Fruit fly (Drosophila melanogaster) whole organism: Measurements from ENCODE around the gene CG10298.

Source experiments
- CG8478 ChIP-seq: fragments of >200 bp; optimal IDR thresholded peaks from 2 replicates; lab custom pipeline; 2018; ENCODE audit warnings: inconsistent platforms
- Dll ChIP-seq: fragments of >200 bp; optimal IDR thresholded peaks from 2 replicates; lab custom pipeline; 2017
- EcR ChIP-seq, 2 experiments: fragments of >200 bp; optimal IDR thresholded peaks; 2 replicates each; lab custom pipeline; 2017; ENCODE audit warnings: missing biosample characterization in 2 of 2, missing genetic modification characterization in 2 of 2, missing genetic modification reagents in 2 of 2
- pan ChIP-seq: fragments of >200 bp; optimal IDR thresholded peaks from 2 replicates; lab custom pipeline; 2017
- psq ChIP-seq: fragments of >200 bp; optimal IDR thresholded peaks from 2 replicates; lab custom pipeline; 2017
- usp ChIP-seq: fragments of >200 bp; optimal IDR thresholded peaks from 2 replicates; lab custom pipeline; 2017; ENCODE audit warnings: missing biosample characterization, missing genetic modification characterization, mixed read lengths

Gene CG10298

DNA sequence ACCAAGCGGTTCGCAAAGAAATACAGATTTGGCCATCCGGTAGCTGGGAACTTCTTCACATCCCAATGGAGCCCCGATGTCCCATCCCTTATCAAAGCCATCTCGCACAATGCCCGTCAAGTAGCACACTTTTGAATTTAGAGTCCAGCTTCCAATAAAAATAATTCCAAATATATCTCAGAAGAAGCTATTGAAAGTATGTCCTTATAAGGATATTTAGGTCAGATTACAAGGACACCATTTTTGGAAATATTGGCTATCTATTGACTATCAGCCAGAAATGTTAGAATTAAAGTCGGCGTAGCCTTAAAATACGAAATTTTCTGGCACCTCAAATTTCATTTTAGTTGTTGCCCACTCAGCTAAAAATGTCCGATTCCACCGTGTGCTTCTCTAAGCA lies at the start of gene CG10298:
CG10298 (plus strand) TSS at position 301 of the 400 bp plus-strand sequence.
- TF ChIP-seq psq: no peak

DNA sequence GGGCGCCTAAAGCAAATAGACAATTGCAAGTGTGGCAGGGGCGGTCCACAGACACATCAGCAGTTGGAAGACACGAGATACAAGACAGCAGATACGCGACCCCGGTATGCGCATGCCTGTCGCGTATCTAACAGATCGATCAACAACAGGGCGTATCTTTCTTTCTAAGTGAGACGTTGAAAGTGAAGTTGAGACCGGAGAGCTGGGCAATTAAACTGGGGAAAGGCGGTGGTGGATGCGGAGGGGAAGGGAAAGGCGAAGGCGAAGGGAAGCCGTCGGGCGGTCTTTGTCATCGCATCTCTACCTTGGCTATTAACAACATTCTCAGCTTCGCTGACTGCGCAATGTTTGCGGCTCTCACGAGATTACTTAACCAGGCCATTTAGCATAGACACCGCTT lies 48.8 kb upstream of the CG10298 start:
- TF ChIP-seq CG8478 (no peak), psq (no peak)

DNA sequence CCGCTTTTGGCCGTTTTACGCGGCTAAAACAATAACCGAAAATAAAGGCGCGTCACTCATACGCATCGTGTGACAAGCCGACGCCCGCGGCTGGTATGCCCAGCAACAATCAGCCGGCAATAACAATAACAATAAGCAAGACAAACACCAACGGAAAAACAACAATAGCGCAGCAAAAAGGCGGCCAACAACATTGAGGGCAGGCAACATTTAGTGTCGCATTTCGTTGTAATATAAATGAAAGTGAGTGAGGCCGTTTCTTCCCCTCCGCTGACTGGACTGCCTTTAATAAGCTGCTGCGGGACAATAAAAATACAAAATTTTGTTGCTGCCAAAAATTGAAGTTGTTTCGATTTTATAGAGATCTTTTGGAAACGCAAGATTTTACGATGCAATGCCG lies 45.6 kb upstream of the CG10298 start:
- TF ChIP-seq usp (no peak), Dll (lab: Kevin White, UChicago) (no peak), psq (no peak), EcR (GFP tag; optimal IDR thresholded peaks at IDR 0.05; lab: Kevin White, UChicago) (no peak), CG8478 (no peak), pan (lab: Kevin White, UChicago) (no peak)

DNA sequence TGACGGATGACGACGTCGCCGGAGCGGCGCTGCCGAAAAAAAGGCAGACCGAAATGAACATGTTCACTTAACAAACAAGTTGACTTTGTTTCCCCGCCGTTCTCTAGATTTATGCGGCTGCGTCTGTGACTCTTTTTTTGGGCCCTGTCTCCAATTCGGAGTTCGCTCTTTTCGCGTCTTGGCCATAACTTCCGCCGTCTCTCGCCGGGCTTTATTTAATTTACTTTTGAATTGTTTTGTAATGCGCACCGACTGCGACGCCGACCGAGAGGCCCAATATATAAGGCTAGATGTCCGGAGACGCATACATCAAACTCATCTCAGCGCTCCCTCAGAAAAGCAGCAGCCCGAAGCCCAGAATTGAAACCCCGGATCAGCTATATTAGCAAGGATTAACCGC lies 44.0 kb upstream of the CG10298 start, which contains the start of gene Osi14:
Osi14 (plus strand) TSS at position 301 of the 400 bp plus-strand sequence.
- TF ChIP-seq usp: no peak
- no peak for TF ChIP-seq CG8478
- no peak for TF ChIP-seq Dll (lab: Kevin White, UChicago)
- TF ChIP-seq pan (lab: Kevin White, UChicago): no peak
- TF ChIP-seq psq: no peak
- no peak for TF ChIP-seq EcR (GFP tag; optimal IDR thresholded peaks at IDR 0.05; lab: Kevin White, UChicago)

DNA sequence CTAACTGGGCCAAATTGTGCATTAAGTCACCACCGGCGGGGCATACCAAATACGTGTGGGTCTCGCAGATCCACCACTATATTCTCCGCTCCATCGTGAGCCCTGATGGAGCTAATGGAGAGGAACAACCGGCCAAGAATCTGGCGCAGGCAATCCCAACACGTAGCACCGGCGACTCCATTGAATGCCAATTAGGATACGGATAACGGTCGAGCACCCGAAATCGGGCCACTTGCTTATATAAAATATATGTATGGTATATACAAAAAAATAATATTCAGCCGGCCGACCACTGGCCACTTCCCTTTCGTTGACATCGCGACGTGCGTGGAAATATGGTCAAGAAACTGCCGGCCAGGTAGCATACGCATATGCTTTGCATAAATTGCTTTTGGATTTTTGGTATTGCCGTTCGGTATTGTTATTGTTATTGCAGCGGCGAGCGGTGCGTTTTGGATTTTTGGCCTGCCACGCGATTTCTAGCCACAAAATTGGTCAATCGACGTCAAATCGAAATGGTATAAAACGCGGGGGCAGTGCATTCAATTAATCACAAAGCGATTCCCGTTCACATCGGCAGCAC lies 41.5 kb upstream of the CG10298 start, which contains the start of gene Osi15:
Osi15 (plus strand) TSS at position 548 of the 583 bp plus-strand sequence.
- TF ChIP-seq CG8478 (no peak), pan (lab: Kevin White, UChicago) (no peak), psq (no peak), EcR (GFP tag; optimal IDR thresholded peaks at IDR 0.05; lab: Kevin White, UChicago) (no peak), usp (no peak), Dll (lab: Kevin White, UChicago) (no peak)

DNA sequence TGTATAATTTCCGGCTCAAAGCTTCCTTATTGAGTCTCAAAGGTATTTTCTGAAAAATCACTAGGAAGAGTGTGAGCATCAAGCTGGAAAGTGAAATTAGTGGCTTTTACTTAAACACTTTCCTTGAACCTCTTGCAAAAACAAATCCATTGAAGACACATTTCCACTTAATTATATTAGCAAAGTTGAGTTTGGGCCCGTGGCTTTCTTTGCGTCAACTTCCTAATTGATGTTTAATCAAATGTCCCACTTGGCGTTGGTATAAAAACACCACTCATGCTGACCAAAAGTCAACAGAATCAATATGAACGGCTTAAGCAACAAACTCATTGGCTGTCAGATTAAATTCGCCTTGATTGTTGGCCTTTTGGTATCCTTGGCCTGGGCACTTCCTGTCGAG lies 39.1 kb upstream of the CG10298 start, which contains the start of gene CG46396:
CG46396 (plus strand) TSS at position 301 of the 400 bp plus-strand sequence.
- TF ChIP-seq EcR (GFP tag; optimal IDR thresholded peaks at IDR 0.05; lab: Kevin White, UChicago) (no peak), usp (no peak), Dll (lab: Kevin White, UChicago) (no peak), psq (no peak), pan (lab: Kevin White, UChicago) (no peak), CG8478 (no peak)

DNA sequence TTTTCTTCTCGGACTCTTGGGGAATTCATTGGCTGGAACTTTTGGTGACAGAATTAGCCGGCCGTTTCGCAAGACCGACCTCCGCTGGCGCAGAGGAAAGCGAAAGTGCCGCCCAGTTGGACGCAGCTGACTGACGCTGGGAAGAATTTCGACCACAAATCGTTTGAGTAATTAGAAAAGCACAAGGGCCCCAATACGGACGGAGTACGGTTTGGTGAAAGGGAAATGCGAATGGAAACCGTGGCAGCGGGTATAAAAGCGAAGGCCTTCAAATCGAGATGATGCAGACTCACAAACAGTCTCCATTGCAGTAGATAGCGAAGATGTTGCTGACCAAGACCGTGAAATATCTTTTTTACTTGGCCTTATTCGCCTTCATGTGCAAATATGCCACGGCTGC lies 37.9 kb upstream of the CG10298 start, which contains the start of gene Osi16:
Osi16 (plus strand) TSS at position 301 of the 400 bp plus-strand sequence.
- TF ChIP-seq EcR (GFP tag; optimal IDR thresholded peaks at IDR 0.05; lab: Kevin White, UChicago): no peak
- no peak for TF ChIP-seq pan (lab: Kevin White, UChicago)
- no peak for TF ChIP-seq Dll (lab: Kevin White, UChicago)
- TF ChIP-seq CG8478: no peak
- TF ChIP-seq usp: no peak
- TF ChIP-seq psq: no peak

DNA sequence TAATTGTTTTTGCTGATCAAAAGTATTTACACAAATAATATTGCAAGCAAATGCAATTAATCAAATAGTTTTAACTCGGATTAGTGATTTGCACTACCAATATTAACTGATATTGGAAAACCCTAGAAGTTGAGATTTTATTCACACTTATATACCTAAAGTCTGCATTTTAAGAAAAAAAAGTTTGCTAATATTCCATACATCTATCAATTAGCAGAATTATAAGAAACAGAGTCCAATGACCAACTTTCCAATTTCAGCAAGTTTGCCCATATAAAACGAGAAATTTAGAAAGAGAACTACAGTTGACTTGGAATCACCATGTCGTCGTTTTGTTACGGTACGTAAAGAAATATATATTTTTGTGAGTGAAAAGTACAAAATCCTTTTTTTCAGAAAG lies 36.2 kb upstream of the CG10298 start, which contains the start of gene CG46026:
CG46026 (plus strand) TSS at position 301 of the 400 bp plus-strand sequence.
- TF ChIP-seq usp (no peak), EcR (GFP tag; optimal IDR thresholded peaks at IDR 0.05; lab: Kevin White, UChicago) (no peak), pan (lab: Kevin White, UChicago) (no peak), psq (no peak), CG8478 (no peak), Dll (lab: Kevin White, UChicago) (no peak)

DNA sequence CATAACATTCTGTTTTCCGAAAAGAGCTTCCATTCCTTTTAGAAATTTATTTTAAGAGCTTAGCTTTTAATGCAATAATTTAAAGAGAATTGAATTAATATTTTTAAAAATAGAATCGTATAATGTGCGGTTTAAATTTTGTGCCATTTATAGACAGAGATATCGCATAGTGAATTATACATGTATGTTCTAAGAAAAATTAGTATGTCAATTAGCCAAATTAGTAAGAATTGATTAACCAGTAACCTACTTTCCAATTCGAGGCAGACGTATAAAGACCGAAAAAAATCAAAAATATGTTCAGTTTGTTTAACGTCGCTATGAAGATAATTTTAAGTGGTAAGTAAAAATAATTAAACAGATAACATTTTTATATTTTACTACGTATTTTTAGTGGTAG lies 33.1 kb upstream of the CG10298 start, which contains the start of gene CG31560:
CG31560 (plus strand) TSS at position 301 of the 400 bp plus-strand sequence.
- TF ChIP-seq psq (no peak), Dll (lab: Kevin White, UChicago) (no peak), usp (no peak), CG8478 (no peak), pan (lab: Kevin White, UChicago) (no peak), EcR (GFP tag; optimal IDR thresholded peaks at IDR 0.05; lab: Kevin White, UChicago) (no peak)

DNA sequence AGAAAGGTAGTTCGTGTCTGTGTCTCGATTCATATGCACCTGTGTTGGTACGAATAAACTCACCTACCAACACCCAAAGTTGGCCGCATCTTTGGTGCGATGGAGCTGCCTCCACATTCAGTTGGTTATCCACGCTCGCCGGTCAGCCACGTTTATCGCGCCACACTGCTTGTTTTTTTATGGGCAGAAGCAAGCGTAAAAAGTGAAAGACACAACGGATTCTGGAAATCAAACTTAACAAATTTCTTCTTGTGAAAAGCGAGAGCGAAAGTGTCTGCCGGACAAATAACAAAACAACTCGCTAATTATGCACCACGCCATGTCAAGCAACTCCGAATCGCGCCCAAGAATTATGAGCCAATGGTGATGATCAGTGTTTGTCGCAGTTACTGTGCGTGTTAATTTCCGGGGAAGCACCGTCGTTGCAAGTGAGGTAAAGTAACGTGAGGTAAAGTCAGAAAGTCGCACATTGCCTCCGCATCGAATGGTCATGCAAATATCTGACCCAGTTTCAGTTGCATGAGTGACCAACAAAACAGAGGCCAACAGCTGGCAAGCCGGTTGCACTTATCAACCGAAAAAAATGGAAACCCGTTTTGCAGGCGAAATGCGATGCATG lies 31.1 kb upstream of the CG10298 start, which contains the start of gene Osi17:
Osi17 (plus strand) TSS at position 132 of the 619 bp plus-strand sequence.
- TF ChIP-seq Dll (lab: Kevin White, UChicago) (no peak), CG8478 (no peak), pan (lab: Kevin White, UChicago) (no peak), EcR (GFP tag; optimal IDR thresholded peaks at IDR 0.05; lab: Kevin White, UChicago) (no peak), usp (no peak), psq (no peak)

DNA sequence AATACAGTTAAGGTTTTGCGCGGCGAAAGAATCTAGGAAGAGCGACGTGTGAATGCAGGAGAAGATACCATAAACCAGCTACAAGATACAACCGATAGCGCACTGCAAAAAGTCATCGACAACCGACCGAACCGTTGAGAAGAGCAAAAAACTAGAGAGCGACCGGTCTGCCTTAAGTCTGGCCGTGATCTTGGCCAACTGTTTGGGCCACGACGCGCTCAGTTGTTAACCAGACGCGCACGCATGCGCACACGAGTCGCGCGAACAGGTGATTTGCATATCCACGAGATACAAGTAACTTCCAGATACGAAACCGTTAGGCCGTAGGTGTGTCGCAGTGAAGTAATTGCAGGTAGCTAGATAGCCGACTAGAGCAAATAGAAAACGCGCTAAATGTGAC lies 27.7 kb upstream of the CG10298 start:
- no peak for TF ChIP-seq CG8478
- no peak for TF ChIP-seq pan (lab: Kevin White, UChicago)
- no peak for TF ChIP-seq usp
- TF ChIP-seq psq: no peak

DNA sequence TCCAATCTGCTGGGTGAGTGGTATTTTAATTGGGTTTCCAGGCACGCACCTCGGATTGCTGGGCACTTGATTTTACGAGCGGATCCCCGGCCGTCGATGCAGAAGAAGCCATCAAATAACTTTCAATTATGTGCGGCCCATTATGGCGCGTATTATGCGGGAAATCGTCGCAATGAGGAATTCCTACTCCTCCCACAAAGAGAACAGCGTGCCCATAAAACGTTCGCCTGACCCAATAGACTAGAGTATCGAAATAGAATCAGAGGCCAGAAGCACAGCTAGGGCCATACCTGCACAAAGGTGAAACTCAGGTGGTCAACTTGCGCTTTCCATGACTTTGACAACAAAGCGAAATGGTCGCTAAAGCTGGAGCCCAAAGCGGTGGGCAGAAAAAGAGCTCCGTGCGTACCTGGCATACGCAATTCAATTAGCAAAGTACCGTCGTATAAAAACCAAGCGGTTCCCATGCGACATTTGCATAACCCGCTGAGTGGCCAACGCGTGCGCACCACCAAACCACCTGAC lies 13.0 kb upstream of the CG10298 start, which contains the start of gene Osi18:
Osi18 (plus strand) TSS at position 475 of the 525 bp plus-strand sequence.
- no peak for TF ChIP-seq usp
- no peak for TF ChIP-seq CG8478
- no peak for TF ChIP-seq psq
- no peak for TF ChIP-seq EcR (GFP tag; optimal IDR thresholded peaks at IDR 0.05; lab: Kevin White, UChicago)
- TF ChIP-seq Dll (lab: Kevin White, UChicago): no peak
- TF ChIP-seq pan (lab: Kevin White, UChicago): no peak
